Worm (Caenorhabditis elegans) whole organism, midembryonic: Measurements from ENCODE around the gene tag-123.

ENCODE experiments used
- flt-1 ChIP-seq: fragments of 200-800 bp; sonication (Bioruptor generic); IDR thresholded peaks from 2 replicates; pipeline ENCODE4 v1.3.6; 2022; ENCODE audit warnings: missing genetic modification characterization, missing compliant biosample characterization
- klf-2 ChIP-seq: fragments of 200-800 bp; sonication (Bioruptor generic); conservative IDR thresholded peaks from 2 replicates; pipeline ENCODE4 v1.3.6; 2022; ENCODE audit warnings: missing genetic modification reagents, missing genetic modification characterization, missing compliant biosample characterization
- med-1 ChIP-seq: sonication (generic microtip); optimal IDR thresholded peaks from 2 replicates; lab custom pipeline; 2017; ENCODE audit warnings: missing genetic modification characterization, mild to moderate bottlenecking, missing compliant biosample characterization, antibody characterized with exemption, missing genetic modification reagents; ENCODE audit not compliant: insufficient read depth
- tab-1 ChIP-seq: fragments of 200-800 bp; sonication (Bioruptor generic); IDR thresholded peaks from 2 replicates; pipeline ENCODE4 v1.3.6; 2022; ENCODE audit warnings: missing genetic modification characterization, missing compliant biosample characterization
- ztf-23 ChIP-seq: fragments of 200-800 bp; sonication (Bioruptor generic); IDR thresholded peaks from 2 replicates; pipeline ENCODE4 v1.3.6; 2022; ENCODE audit warnings: missing genetic modification reagents, missing genetic modification characterization, missing compliant biosample characterization
- ztf-29 ChIP-seq: fragments of 200-800 bp; sonication (Bioruptor generic); IDR thresholded peaks from 2 replicates; pipeline ENCODE4 v1.3.6; 2022; ENCODE audit warnings: missing genetic modification reagents, missing genetic modification characterization, missing compliant biosample characterization

DNA sequence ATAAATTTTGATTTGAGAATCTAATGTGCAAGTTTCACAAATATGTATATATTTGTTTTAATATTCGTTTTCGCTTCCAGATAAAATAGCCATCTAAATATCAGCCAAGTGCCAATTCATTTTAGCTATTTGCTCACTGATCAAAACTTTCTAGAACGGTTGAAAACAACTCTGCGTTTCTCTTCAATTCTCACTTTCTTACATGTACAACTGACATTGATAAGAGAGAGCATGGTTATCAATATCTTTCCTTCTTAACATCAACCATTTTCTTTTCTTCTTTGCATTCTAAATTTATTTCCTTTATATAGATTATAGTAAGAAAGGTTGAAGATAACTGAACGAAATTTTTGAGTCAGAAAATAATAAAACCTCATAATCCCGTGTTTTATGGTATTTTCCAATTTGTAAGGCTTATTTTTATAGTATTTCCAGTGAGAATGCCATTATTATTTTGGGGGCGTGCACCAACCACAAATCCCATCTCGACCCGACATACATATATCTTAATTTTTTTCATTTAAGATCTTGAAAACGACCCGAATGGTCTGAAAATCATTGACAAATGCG, 6.5 kb upstream of the tag-123 start, which contains the start of gene F08F1.3:
- no peak for TF ChIP-seq med-1
- no peak for TF ChIP-seq tab-1 (GFP tag; lab: Robert Waterston, UW)
- TF ChIP-seq klf-2 (GFP tag; lab: Robert Waterston, UW), result no peak
- TF ChIP-seq ztf-23 (GFP tag; lab: Robert Waterston, UW), result no peak
- no peak for TF ChIP-seq flt-1 (GFP tag; lab: Robert Waterston, UW)
- TF ChIP-seq ztf-29, result no peak
